Fruit fly (Drosophila melanogaster) whole organism, wandering third instar larva: ENCODE measurements around the gene CG42671.
A peak's percentile ranks its signal among the peaks of the same experiment; 100 is the strongest.

Source experiments
- Abd-B ChIP-seq: fragments of >200 bp; optimal IDR thresholded peaks from 2 replicates; lab custom pipeline; 2017; ENCODE audit warnings: missing biosample characterization, missing genetic modification characterization
- CG32264 ChIP-seq: fragments of 200-800 bp; sonication (Bioruptor generic); optimal IDR thresholded peaks from 2 replicates; lab custom pipeline; 2016; ENCODE audit warnings: missing biosample characterization, missing genetic modification characterization
- CG9705 ChIP-seq: fragments of 200-800 bp; sonication (Bioruptor generic); optimal IDR thresholded peaks from 2 replicates; lab custom pipeline; 2018; ENCODE audit warnings: missing biosample characterization, mild to moderate bottlenecking, missing genetic modification characterization
- CrebA ChIP-seq: fragments of 200-800 bp; sonication (Bioruptor generic); optimal IDR thresholded peaks from 2 replicates; lab custom pipeline; 2016; ENCODE audit warnings: missing biosample characterization, mild to moderate bottlenecking, missing genetic modification characterization, borderline replicate concordance
- Dfd ChIP-seq: fragments of >200 bp; optimal IDR thresholded peaks from 2 replicates; lab custom pipeline; 2017; ENCODE audit warnings: missing biosample characterization, missing genetic modification characterization
- Dif ChIP-seq: fragments of 200-275, 200-300 bp; sonication (Bioruptor generic); optimal IDR thresholded peaks from 2 replicates; lab custom pipeline; 2018; ENCODE audit warnings: missing biosample characterization, missing genetic modification characterization; ENCODE audit not compliant: partially characterized antibody
- GATAd ChIP-seq: sonication (Bioruptor generic); optimal IDR thresholded peaks from 2 replicates; lab custom pipeline; 2016; ENCODE audit warnings: missing biosample characterization, missing genetic modification characterization
- HLH106 ChIP-seq: fragments of 200-800 bp; optimal IDR thresholded peaks from 3 replicates; lab custom pipeline; 2019; ENCODE audit warnings: missing biosample characterization, mild to moderate bottlenecking, missing genetic modification characterization, moderate library complexity
- Hnf4 ChIP-seq: fragments of 200-800 bp; sonication (Bioruptor generic); optimal IDR thresholded peaks from 2 replicates; lab custom pipeline; 2016; ENCODE audit warnings: missing biosample characterization, mild to moderate bottlenecking, missing genetic modification characterization
- Hr78 ChIP-seq: fragments of >200 bp; optimal IDR thresholded peaks from 2 replicates; lab custom pipeline; 2017; ENCODE audit warnings: missing biosample characterization, missing genetic modification characterization
- Hr83 ChIP-seq: fragments of 200-300 bp; sonication (Bioruptor generic); optimal IDR thresholded peaks from 2 replicates; lab custom pipeline; 2016; ENCODE audit warnings: missing biosample characterization, mild to moderate bottlenecking, missing genetic modification characterization, moderate library complexity; ENCODE audit not compliant: poor library complexity, severe bottlenecking
- Jra ChIP-seq: sonication (Bioruptor generic); optimal IDR thresholded peaks from 2 replicates; lab custom pipeline; 2016; ENCODE audit warnings: missing biosample characterization, missing genetic modification characterization
- Mio ChIP-seq: sonication (Bioruptor generic); optimal IDR thresholded peaks from 2 replicates; lab custom pipeline; 2016; ENCODE audit warnings: missing biosample characterization, missing genetic modification characterization
- Myc ChIP-seq: fragments of >200 bp; optimal IDR thresholded peaks from 2 replicates; lab custom pipeline; 2017
- N ChIP-seq: fragments of >200 bp; optimal IDR thresholded peaks from 2 replicates; lab custom pipeline; 2018; ENCODE audit warnings: missing biosample characterization, missing external identifiers, missing genetic modification characterization
- OdsH ChIP-seq: fragments of 200-800 bp; sonication (Bioruptor generic); optimal IDR thresholded peaks from 2 replicates; lab custom pipeline; 2016; ENCODE audit warnings: missing biosample characterization, mild to moderate bottlenecking, missing genetic modification characterization
- Rel ChIP-seq, 2 experiments: fragments of 200-800 bp; sonication (Bioruptor generic) in 1 of 2; optimal IDR thresholded peaks; 2 replicates in 1 of 2; 3 replicates in 1 of 2; lab custom pipeline; 2016 to 2019; ENCODE audit warnings: mild to moderate bottlenecking in 2 of 2, missing biosample characterization in 2 of 2, missing genetic modification characterization in 2 of 2, moderate library complexity in 1 of 2
- Sp1 ChIP-seq: fragments of 200-800 bp; sonication (Bioruptor generic); optimal IDR thresholded peaks from 3 replicates; lab custom pipeline; 2019; ENCODE audit warnings: missing biosample characterization, mild to moderate bottlenecking, missing genetic modification characterization, moderate library complexity
- Vsx2 ChIP-seq: fragments of 200-300, 225-300 bp; sonication (Bioruptor generic); optimal IDR thresholded peaks from 2 replicates; lab custom pipeline; 2018; ENCODE audit warnings: missing biosample characterization, missing genetic modification characterization; ENCODE audit not compliant: partially characterized antibody
- br ChIP-seq: fragments of 200-800 bp; sonication (Bioruptor generic); optimal IDR thresholded peaks from 2 replicates; lab custom pipeline; 2016; ENCODE audit warnings: missing biosample characterization, missing genetic modification characterization
- brk ChIP-seq: fragments of 200-800 bp; sonication (Bioruptor generic); optimal IDR thresholded peaks from 2 replicates; lab custom pipeline; 2016; ENCODE audit warnings: missing biosample characterization, mild to moderate bottlenecking, missing genetic modification characterization
- dl ChIP-seq, 2 experiments: fragments of 175-275, 200-275 bp in 1 of 2; fragments of 200-275 bp in 1 of 2; sonication (Bioruptor generic); optimal IDR thresholded peaks; lab custom pipeline; 2018; ENCODE audit warnings: mild to moderate bottlenecking in 2 of 2, missing biosample characterization in 2 of 2, missing genetic modification characterization in 2 of 2, moderate library complexity in 2 of 2; ENCODE audit not compliant: partially characterized antibody in 2 of 2, insufficient read depth in 1 of 2
- dmrt93B ChIP-seq: fragments of 200-800 bp; sonication (Bioruptor generic); optimal IDR thresholded peaks from 2 replicates; lab custom pipeline; 2018; ENCODE audit warnings: missing biosample characterization, mild to moderate bottlenecking, missing genetic modification characterization
- dsf ChIP-seq: sonication (Bioruptor generic); optimal IDR thresholded peaks from 2 replicates; lab custom pipeline; 2016; ENCODE audit warnings: missing biosample characterization, missing genetic modification characterization, borderline replicate concordance
- ey ChIP-seq: fragments of 200-800 bp; sonication (Bioruptor generic); optimal IDR thresholded peaks from 2 replicates; lab custom pipeline; 2016; ENCODE audit warnings: missing biosample characterization, missing genetic modification characterization
- foxo ChIP-seq, 2 experiments: fragments of 200-800 bp; sonication (Bioruptor generic); optimal IDR thresholded peaks; 2 replicates in 1 of 2; 3 replicates in 1 of 2; lab custom pipeline; 2016 to 2017; ENCODE audit warnings: missing biosample characterization in 2 of 2, missing genetic modification characterization in 2 of 2
- fru ChIP-seq: fragments of 200-800 bp; sonication (Bioruptor generic); optimal IDR thresholded peaks from 3 replicates; lab custom pipeline; 2016; ENCODE audit warnings: missing biosample characterization, mild to moderate bottlenecking, missing genetic modification characterization
- h ChIP-seq: fragments of 200-800 bp; sonication (Bioruptor generic); optimal IDR thresholded peaks from 3 replicates; lab custom pipeline; 2016; ENCODE audit warnings: missing biosample characterization, mild to moderate bottlenecking, missing genetic modification characterization
- jim ChIP-seq: fragments of 175-275, 200-325 bp; sonication (Bioruptor generic); optimal IDR thresholded peaks from 2 replicates; lab custom pipeline; 2016; ENCODE audit warnings: missing biosample characterization, mild to moderate bottlenecking, missing genetic modification characterization
- lola ChIP-seq: fragments of >200 bp; optimal IDR thresholded peaks from 2 replicates; lab custom pipeline; 2017; ENCODE audit warnings: missing biosample characterization, missing genetic modification characterization
- pan ChIP-seq: fragments of >200 bp; optimal IDR thresholded peaks from 2 replicates; lab custom pipeline; 2017
- psq ChIP-seq: fragments of 200-800 bp; sonication (Bioruptor generic); optimal IDR thresholded peaks from 3 replicates; lab custom pipeline; 2017; ENCODE audit warnings: missing biosample characterization, mild to moderate bottlenecking, missing genetic modification characterization, moderate library complexity
- rgr ChIP-seq: fragments of 200-800 bp; sonication (Bioruptor generic); optimal IDR thresholded peaks from 3 replicates; lab custom pipeline; 2016; ENCODE audit warnings: missing biosample characterization, mild to moderate bottlenecking, missing genetic modification characterization
- sage ChIP-seq: fragments of 200-800 bp; sonication (Bioruptor generic); optimal IDR thresholded peaks from 2 replicates; lab custom pipeline; 2016; ENCODE audit warnings: missing biosample characterization, mild to moderate bottlenecking, missing genetic modification characterization
- sv ChIP-seq: fragments of 200-800 bp; sonication (Bioruptor generic); optimal IDR thresholded peaks from 3 replicates; lab custom pipeline; 2016; ENCODE audit warnings: missing biosample characterization, missing genetic modification characterization
- tai ChIP-seq: sonication (Bioruptor generic); optimal IDR thresholded peaks from 2 replicates; lab custom pipeline; 2016; ENCODE audit warnings: missing biosample characterization, missing genetic modification characterization
- usp ChIP-seq: fragments of >200 bp; optimal IDR thresholded peaks from 2 replicates; lab custom pipeline; 2017; ENCODE audit warnings: missing biosample characterization, missing genetic modification characterization
- woc ChIP-seq: sonication (Bioruptor generic); optimal IDR thresholded peaks from 2 replicates; lab custom pipeline; 2016; ENCODE audit warnings: missing biosample characterization, mild to moderate bottlenecking, missing genetic modification characterization

The CG42671 gene

dm6 chr3L:11236118-11236517, 21.8 kb downstream of the CG42671 start, which contains the start of gene Ir68a:
Gene Ir68a, minus strand, starts transcription at chr3L:11236218.
- no peak for TF ChIP-seq Dfd (GFP tag; lab: Kevin White, UChicago)
- no peak for TF ChIP-seq Rel (GFP tag; optimal IDR thresholded peaks at IDR 0.05; lab: Kevin White, UChicago)
- no peak for TF ChIP-seq Rel (tag; optimal IDR thresholded peaks at IDR 0.05; lab: Kevin White, UChicago)
- TF ChIP-seq lola (GFP tag; lab: Kevin White, UChicago) = no peak
- TF ChIP-seq Myc (lab: Kevin White, UChicago) = no peak

DNA sequence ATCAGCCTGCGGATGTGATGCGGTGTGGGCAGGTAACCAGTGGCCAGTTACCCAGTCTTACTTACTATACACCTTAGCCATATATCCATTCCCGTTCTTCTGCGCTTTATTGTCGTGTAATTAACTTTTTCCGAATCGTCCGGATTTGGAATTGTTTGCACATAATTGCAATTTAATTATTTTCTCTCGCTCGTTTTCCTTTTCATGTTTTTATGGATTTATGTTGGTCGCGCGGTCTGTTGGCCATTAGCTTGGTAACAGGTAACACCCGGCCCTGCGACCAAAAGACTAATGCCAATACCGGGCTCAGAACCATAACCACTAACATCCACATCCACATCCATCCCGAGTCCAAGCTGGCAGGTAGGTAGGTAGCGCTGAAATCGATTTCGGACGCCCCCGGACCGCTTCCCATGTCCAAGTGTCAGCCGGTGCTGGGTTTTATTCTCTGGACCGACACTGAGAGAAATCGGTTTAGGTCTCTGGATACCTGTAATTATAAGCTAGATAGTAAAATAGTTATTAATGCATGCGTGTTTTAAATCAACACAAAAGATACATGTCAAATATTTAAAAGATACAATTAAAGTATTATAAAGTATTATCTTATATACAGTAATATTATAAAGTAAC, 22.9 kb downstream of the CG42671 start:
- TF ChIP-seq HLH106 (peak; percentile 31), br (GFP tag; lab: Kevin White, UChicago) (no peak), Dif (peak; percentile 40), fru (GFP tag; lab: Kevin White, UChicago) (no peak), dmrt93B (GFP tag; lab: Kevin White, UChicago) (no peak), Rel (GFP tag; optimal IDR thresholded peaks at IDR 0.05; lab: Kevin White, UChicago) (no peak), Rel (tag; optimal IDR thresholded peaks at IDR 0.05; lab: Kevin White, UChicago) (no peak), foxo (GFP tag; optimal IDR thresholded peaks at IDR 0.05; lab: Kevin White, UChicago) (no peak), brk (GFP tag; lab: Kevin White, UChicago) (no peak), Hnf4 (GFP tag; lab: Kevin White, UChicago) (no peak), GATAd (no peak), ey (no peak), CG9705 (GFP tag; lab: Kevin White, UChicago) (no peak), dl (GFP tag; optimal IDR thresholded peaks at IDR 0.05; lab: Kevin White, UChicago; ENCODE audit: insufficient read depth in 1 of 2, partially characterized antibody in 2 of 2) (no peak), woc (peak; percentile 25), Abd-B (GFP tag; lab: Kevin White, UChicago) (no peak), sv (GFP tag; lab: Kevin White, UChicago) (no peak), Jra (GFP tag; lab: Kevin White, UChicago) (no peak), tai (GFP tag; lab: Kevin White, UChicago) (no peak), psq (GFP tag; lab: Kevin White, UChicago) (no peak), jim (GFP tag; lab: Kevin White, UChicago) (no peak), CG32264 (GFP tag; lab: Kevin White, UChicago) (no peak)

DNA sequence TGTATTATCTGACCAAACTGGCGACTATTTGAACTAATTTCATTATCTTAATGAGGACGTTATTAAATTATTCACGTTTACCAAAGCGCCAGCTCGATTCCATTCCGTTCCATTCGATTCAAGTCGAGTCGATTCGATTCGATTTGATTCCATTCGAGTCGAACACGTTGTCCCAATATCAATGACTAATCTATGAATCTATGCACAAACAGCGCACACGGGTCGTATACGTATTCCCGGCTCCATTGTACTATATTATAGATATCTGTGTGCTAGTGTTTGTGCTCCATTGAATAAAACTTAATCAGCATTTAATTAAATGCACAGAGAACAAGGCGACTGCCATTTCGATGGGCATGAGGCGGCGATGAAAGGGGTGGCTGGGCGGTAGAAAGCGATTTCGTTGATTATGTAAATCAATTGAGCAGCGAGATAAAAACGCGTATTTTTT, 24.9 kb downstream of the CG42671 start:
- TF ChIP-seq sage (no peak), rgr (GFP tag; lab: Kevin White, UChicago) (peak; percentile 18), woc (no peak), Abd-B (GFP tag; lab: Kevin White, UChicago) (no peak), N (GFP tag; lab: Kevin White, UChicago) (no peak), CrebA (GFP tag; lab: Kevin White, UChicago) (peak; percentile 13), OdsH (no peak), Sp1 (GFP tag; lab: Kevin White, UChicago) (no peak), fru (GFP tag; lab: Kevin White, UChicago) (no peak), GATAd (no peak), jim (GFP tag; lab: Kevin White, UChicago) (no peak), Myc (lab: Kevin White, UChicago) (no peak), Dfd (GFP tag; lab: Kevin White, UChicago) (no peak), CG9705 (GFP tag; lab: Kevin White, UChicago) (no peak), Jra (GFP tag; lab: Kevin White, UChicago) (no peak), sv (GFP tag; lab: Kevin White, UChicago) (no peak), Hr78 (GFP tag; lab: Kevin White, UChicago) (no peak), foxo (GFP tag; optimal IDR thresholded peaks at IDR 0.05; lab: Kevin White, UChicago) (peak in 1 of 2 experiments; percentile 1), psq (GFP tag; lab: Kevin White, UChicago) (peak; percentile 2), CG32264 (GFP tag; lab: Kevin White, UChicago) (no peak), Hr83 (GFP tag; lab: Kevin White, UChicago) (no peak), Mio (GFP tag; lab: Kevin White, UChicago) (no peak), brk (GFP tag; lab: Kevin White, UChicago) (no peak), dmrt93B (GFP tag; lab: Kevin White, UChicago) (no peak), dsf (no peak), h (GFP tag; lab: Kevin White, UChicago) (peak; percentile 49), Hnf4 (GFP tag; lab: Kevin White, UChicago) (no peak), HLH106 (no peak), ey (no peak), lola (GFP tag; lab: Kevin White, UChicago) (no peak), Dif (no peak), dl (GFP tag; optimal IDR thresholded peaks at IDR 0.05; lab: Kevin White, UChicago; ENCODE audit: insufficient read depth in 1 of 2, partially characterized antibody in 2 of 2) (no peak), tai (GFP tag; lab: Kevin White, UChicago) (peak; percentile 9), Rel (GFP tag; optimal IDR thresholded peaks at IDR 0.05; lab: Kevin White, UChicago) (no peak), Rel (tag; optimal IDR thresholded peaks at IDR 0.05; lab: Kevin White, UChicago) (peak; percentile 5), br (GFP tag; lab: Kevin White, UChicago) (peak; percentile 55), pan (lab: Kevin White, UChicago) (no peak), Vsx2 (GFP tag; lab: Kevin White, UChicago) (no peak), usp (GFP tag; lab: Kevin White, UChicago) (no peak)
